Worm (Caenorhabditis elegans) whole organism, midembryonic: ENCODE results near the gene srt-55.

Experiments used
- T22C8.4 ChIP-seq: fragments of 200-800 bp; sonication (Bioruptor generic); IDR thresholded peaks from 2 replicates; pipeline ENCODE4 v1.3.6; 2022; ENCODE audit warnings: missing genetic modification characterization, missing compliant biosample characterization
- flt-1 ChIP-seq: fragments of 200-800 bp; sonication (Bioruptor generic); IDR thresholded peaks from 2 replicates; pipeline ENCODE4 v1.3.6; 2022; ENCODE audit warnings: missing genetic modification characterization, missing compliant biosample characterization
- klf-2 ChIP-seq: fragments of 200-800 bp; sonication (Bioruptor generic); conservative IDR thresholded peaks from 2 replicates; pipeline ENCODE4 v1.3.6; 2022; ENCODE audit warnings: missing genetic modification reagents, missing genetic modification characterization, missing compliant biosample characterization
- med-1 ChIP-seq: sonication (generic microtip); optimal IDR thresholded peaks from 2 replicates; lab custom pipeline; 2017; ENCODE audit warnings: missing genetic modification characterization, mild to moderate bottlenecking, missing compliant biosample characterization, antibody characterized with exemption, missing genetic modification reagents; ENCODE audit not compliant: insufficient read depth
- ref-1 ChIP-seq: fragments of 200-800 bp; sonication (Bioruptor generic); conservative IDR thresholded peaks from 2 replicates; pipeline ENCODE4 v1.3.6; 2022; ENCODE audit warnings: missing genetic modification reagents, missing genetic modification characterization, missing compliant biosample characterization
- tab-1 ChIP-seq: fragments of 200-800 bp; sonication (Bioruptor generic); IDR thresholded peaks from 2 replicates; pipeline ENCODE4 v1.3.6; 2022; ENCODE audit warnings: missing genetic modification characterization, missing compliant biosample characterization
- ztf-23 ChIP-seq: fragments of 200-800 bp; sonication (Bioruptor generic); IDR thresholded peaks from 2 replicates; pipeline ENCODE4 v1.3.6; 2022; ENCODE audit warnings: missing genetic modification reagents, missing genetic modification characterization, missing compliant biosample characterization
- ztf-29 ChIP-seq: fragments of 200-800 bp; sonication (Bioruptor generic); IDR thresholded peaks from 2 replicates; pipeline ENCODE4 v1.3.6; 2022; ENCODE audit warnings: missing genetic modification reagents, missing genetic modification characterization, missing compliant biosample characterization

DNA sequence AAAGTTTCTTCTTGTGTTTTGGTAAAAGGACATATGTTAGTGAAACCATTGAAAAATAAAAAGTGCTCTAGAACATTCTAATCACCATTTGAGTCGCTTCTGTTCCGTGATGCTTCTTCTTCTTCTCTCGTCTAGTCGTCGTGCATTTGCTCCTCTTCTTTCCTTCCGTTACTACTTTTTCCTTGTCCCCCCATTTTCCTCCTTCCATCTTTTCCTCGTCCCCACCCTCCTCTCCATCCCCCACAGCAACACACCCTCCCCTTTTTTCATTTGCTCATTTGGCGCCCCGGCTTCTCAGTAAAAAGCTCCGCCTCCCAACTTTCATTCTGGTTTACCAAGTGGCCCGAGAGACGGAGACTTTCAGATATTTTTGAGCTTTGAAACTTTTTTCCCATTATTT is 45.4 kb upstream of the srt-55 start:
- TF ChIP-seq flt-1 (no peak), klf-2 (GFP tag; lab: Robert Waterston, UW) (no peak), T22C8.4 (no peak), med-1 (GFP tag; lab: Kevin White, UChicago) (no peak), ztf-29 (GFP tag; lab: Robert Waterston, UW) (no peak), ztf-23 (GFP tag; lab: Robert Waterston, UW) (0 out of 2 replicates have a peak, but pooled peaks have one; percentile 47), tab-1 (GFP tag; lab: Robert Waterston, UW) (no peak), ref-1 (GFP tag; lab: Robert Waterston, UW) (no peak)
